Fruit fly (Drosophila melanogaster) whole organism: ENCODE results near the gene CG44198.

Source experiments
- CG8478 ChIP-seq: fragments of >200 bp; optimal IDR thresholded peaks from 2 replicates; lab custom pipeline; 2018; ENCODE audit warnings: inconsistent platforms
- Dll ChIP-seq: fragments of >200 bp; optimal IDR thresholded peaks from 2 replicates; lab custom pipeline; 2017
- EcR ChIP-seq, 2 experiments: fragments of >200 bp; optimal IDR thresholded peaks; 2 replicates each; lab custom pipeline; 2017; ENCODE audit warnings: missing biosample characterization in 2 of 2, missing genetic modification characterization in 2 of 2, missing genetic modification reagents in 2 of 2
- pan ChIP-seq: fragments of >200 bp; optimal IDR thresholded peaks from 2 replicates; lab custom pipeline; 2017
- psq ChIP-seq: fragments of >200 bp; optimal IDR thresholded peaks from 2 replicates; lab custom pipeline; 2017
- usp ChIP-seq: fragments of >200 bp; optimal IDR thresholded peaks from 2 replicates; lab custom pipeline; 2017; ENCODE audit warnings: missing biosample characterization, missing genetic modification characterization, mixed read lengths

The CG44198 gene

DNA sequence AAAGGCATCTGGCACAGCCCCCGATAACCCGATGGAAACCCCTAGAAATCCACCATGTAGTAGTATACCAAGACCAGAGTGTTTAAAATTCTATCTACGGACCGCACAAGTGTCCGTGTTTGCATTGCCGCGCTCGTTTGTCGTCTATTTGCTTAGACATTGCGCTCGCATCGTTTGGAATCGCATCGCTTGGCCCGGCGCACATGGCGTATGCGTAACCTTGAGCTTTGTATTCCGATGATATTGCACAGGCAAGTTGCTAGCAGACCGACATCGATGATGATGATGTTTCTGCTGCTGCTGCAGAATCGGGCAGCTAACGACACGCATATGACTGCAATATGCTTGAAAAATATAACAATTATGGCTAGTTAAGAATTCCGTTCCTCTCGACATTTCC, 30.4 kb downstream of the CG44198 start:
- TF ChIP-seq psq (lab: Kevin White, UChicago), result no peak
- no peak for TF ChIP-seq EcR (GFP tag; optimal IDR thresholded peaks at IDR 0.05; lab: Kevin White, UChicago)
- no peak for TF ChIP-seq Dll (lab: Kevin White, UChicago)
- no peak for TF ChIP-seq CG8478
- no peak for TF ChIP-seq usp (GFP tag; lab: Kevin White, UChicago)
- no peak for TF ChIP-seq pan

DNA sequence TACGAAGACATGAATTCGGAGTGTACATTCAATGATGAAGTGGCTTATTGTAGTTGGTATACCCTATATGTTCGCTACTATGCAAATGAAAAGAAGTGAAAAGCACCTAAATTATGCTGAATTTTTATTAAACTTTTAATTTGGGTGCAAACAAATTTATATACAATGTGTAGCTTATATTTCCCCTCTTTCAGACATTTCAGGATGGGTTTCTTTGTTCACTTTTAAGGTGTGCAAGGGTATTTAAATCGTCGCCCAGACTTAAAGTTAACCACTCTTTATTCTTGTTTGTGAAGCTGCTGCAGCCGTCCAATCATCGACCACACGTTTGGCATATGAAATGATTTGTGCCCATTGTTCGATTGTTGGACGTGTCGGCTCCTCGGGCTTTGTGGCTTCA, 32.2 kb downstream of the CG44198 start:
- TF ChIP-seq usp (GFP tag; lab: Kevin White, UChicago), result no peak
- no peak for TF ChIP-seq CG8478
- TF ChIP-seq Dll (lab: Kevin White, UChicago), result no peak
- no peak for TF ChIP-seq psq (lab: Kevin White, UChicago)
- TF ChIP-seq pan, result no peak
- no peak for TF ChIP-seq EcR (GFP tag; optimal IDR thresholded peaks at IDR 0.05; lab: Kevin White, UChicago)

DNA sequence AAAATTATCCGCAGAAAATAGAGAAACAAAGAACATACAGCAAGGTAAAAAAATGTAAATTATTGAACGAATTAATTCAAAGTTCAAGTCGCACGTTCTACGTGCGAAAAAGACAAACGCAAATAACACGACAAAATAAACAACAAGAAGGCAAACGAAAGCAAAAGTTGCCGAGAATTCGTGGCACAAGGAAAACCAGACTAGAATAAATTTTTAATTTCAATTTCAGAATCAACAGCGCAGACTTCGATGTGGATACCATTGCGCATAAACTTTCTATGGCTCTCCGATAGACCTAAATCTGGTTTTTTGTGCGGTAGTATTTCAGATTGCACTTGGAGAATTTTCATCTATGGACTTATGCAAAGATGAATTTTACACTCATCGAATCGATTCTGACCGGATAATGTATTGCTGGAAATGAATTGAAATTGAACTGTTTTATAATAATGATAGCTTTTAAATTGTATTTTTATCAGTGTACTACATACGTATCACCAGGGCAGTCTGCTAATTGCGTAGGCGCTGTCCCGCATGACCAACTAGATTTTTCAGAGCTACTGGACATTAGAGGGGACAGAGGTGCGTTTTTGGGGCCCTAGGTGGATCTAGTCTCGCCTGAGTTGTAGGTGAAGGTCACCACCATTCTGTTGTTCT, 35.4 kb downstream of the CG44198 start:
- TF ChIP-seq EcR (GFP tag; optimal IDR thresholded peaks at IDR 0.05; lab: Kevin White, UChicago) (no peak), pan (no peak), psq (lab: Kevin White, UChicago) (no peak), Dll (lab: Kevin White, UChicago) (no peak), CG8478 (no peak), usp (GFP tag; lab: Kevin White, UChicago) (no peak)

DNA sequence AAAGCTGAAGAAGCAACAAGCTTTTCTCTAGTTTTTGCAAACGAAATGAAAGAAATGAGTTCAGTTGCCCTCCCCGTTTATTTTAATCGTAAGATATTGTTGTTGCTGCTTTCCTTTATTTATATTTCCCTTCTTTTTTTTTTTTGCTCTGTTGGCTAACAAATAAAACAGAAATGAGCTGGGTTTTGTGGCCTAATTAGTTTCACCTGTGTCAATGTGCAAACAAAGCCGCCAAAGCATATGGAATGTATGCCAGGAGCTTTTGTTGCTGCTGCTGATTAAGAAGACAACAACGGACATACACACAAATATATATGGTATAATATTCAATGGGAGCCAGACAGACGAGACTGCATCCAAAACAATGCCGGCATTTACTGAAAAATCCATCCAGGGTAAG, 36.8 kb downstream of the CG44198 start:
- no peak for TF ChIP-seq usp (GFP tag; lab: Kevin White, UChicago)
- no peak for TF ChIP-seq psq (lab: Kevin White, UChicago)
- no peak for TF ChIP-seq EcR (GFP tag; optimal IDR thresholded peaks at IDR 0.05; lab: Kevin White, UChicago)
- no peak for TF ChIP-seq CG8478
- TF ChIP-seq pan, result no peak
- no peak for TF ChIP-seq Dll (lab: Kevin White, UChicago)

DNA sequence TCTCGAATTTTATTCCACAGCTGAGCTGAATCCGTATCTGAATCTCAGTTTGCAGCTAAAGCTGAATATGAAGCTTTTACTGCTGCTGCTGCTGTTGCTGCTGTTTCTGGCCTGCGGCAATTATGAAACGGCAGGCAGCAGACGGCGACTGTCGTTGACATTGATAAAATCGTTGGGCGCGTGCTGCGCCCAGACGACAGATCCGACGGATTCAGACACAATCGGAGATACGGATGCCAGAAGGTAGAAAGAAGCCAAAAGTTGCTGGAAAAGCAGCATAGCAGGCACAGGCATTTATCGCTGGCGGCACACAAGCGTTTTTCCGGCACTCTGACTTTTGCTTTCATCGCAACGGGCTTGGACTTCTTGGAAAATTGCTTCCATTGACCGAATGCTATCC, 39.5 kb downstream of the CG44198 start:
- no peak for TF ChIP-seq EcR (GFP tag; optimal IDR thresholded peaks at IDR 0.05; lab: Kevin White, UChicago)
- no peak for TF ChIP-seq usp (GFP tag; lab: Kevin White, UChicago)
- TF ChIP-seq pan, result no peak
- no peak for TF ChIP-seq Dll (lab: Kevin White, UChicago)
- no peak for TF ChIP-seq CG8478
- TF ChIP-seq psq (lab: Kevin White, UChicago), result no peak

DNA sequence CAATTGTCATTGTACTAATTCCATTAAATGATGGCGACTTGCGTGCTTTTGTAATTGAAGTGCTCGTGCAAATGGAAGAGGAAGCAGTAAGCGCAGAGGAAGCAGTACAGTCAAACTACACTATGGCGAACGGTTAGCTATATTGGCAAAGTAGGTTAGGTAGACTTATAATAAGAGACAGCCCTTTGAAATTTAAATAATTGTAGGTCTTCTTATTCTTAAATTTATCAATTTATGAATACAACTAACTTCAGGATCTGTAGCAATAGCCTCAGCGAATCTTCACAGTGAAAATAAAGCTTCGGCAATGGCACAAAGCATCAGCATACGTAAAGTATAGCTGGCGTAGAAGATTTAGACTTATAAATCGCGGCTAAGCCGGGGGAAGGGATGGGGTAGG, 44.6 kb downstream of the CG44198 start:
- TF ChIP-seq EcR (GFP tag; optimal IDR thresholded peaks at IDR 0.05; lab: Kevin White, UChicago) (no peak), CG8478 (no peak), psq (lab: Kevin White, UChicago) (no peak), pan (no peak), usp (GFP tag; lab: Kevin White, UChicago) (no peak), Dll (lab: Kevin White, UChicago) (no peak)

DNA sequence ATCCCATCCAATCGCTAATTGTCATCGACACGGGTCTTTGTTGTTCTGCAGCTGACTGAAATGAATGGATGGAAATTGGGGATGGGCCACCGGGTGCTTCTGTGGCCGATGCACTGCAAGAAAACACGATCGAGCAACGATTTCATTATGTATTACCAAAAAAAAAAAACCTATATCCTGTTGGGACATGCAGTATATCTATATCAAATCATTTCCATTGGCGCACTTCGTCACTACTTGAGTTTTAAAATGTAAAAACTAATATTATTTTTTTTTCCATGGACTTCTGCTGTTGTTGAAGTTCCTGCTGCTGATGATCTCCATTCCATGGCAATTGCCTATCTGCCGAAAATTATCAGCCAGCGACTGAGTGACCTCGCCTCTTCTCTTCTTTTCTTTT, 45.1 kb downstream of the CG44198 start:
- no peak for TF ChIP-seq CG8478

DNA sequence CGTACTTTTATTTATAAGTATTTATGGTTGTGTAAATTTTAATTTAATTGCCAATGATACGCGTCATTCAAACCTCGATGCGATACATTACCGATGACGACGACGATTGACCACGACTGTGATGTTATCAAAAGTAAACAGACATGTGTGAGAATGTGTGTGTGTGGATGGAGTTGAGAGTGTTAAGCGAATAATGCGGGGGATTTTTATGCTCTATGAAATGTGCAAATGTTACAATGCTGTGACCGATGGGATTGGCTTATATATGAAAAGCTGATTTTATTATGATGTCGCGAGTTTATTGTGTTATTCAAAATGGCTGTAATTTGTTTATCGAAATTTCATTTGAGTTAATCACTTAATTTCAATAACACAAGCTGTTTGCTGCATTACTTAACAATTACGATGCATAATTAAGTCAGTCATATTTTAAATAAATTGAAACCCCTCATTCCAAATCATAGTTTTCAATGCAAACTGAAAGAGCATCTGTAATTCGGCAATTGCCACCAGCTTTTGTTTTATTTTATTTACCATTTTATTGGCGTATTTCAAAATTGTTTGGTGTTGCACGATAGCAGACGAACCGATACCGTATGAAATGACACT, 46.1 kb downstream of the CG44198 start:
- TF ChIP-seq usp (GFP tag; lab: Kevin White, UChicago) (no peak), CG8478 (no peak), Dll (lab: Kevin White, UChicago) (no peak), EcR (GFP tag; optimal IDR thresholded peaks at IDR 0.05; lab: Kevin White, UChicago) (no peak), psq (lab: Kevin White, UChicago) (no peak), pan (no peak)

DNA sequence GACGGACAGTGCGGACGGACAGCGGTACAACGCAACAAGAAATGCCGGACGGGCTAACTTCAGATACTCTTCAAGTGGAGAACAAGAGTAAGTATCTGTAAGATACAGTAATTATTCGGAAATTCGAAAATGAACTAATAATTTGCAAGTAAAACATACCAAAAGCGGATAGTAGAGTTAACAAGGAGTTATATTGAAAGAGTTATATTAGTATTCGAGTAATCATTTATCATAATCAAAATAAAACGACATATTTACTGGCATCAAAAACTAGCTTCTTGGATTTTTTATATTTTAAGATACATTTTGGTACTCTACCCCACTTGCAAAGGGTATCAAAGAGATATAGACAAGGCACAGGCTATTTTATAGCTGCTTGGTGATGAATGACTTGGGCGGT, 47.6 kb downstream of the CG44198 start:
- no peak for TF ChIP-seq EcR (GFP tag; optimal IDR thresholded peaks at IDR 0.05; lab: Kevin White, UChicago)
- no peak for TF ChIP-seq Dll (lab: Kevin White, UChicago)
- no peak for TF ChIP-seq pan
- TF ChIP-seq usp (GFP tag; lab: Kevin White, UChicago), result no peak
- TF ChIP-seq CG8478, result no peak
- TF ChIP-seq psq (lab: Kevin White, UChicago), result no peak

DNA sequence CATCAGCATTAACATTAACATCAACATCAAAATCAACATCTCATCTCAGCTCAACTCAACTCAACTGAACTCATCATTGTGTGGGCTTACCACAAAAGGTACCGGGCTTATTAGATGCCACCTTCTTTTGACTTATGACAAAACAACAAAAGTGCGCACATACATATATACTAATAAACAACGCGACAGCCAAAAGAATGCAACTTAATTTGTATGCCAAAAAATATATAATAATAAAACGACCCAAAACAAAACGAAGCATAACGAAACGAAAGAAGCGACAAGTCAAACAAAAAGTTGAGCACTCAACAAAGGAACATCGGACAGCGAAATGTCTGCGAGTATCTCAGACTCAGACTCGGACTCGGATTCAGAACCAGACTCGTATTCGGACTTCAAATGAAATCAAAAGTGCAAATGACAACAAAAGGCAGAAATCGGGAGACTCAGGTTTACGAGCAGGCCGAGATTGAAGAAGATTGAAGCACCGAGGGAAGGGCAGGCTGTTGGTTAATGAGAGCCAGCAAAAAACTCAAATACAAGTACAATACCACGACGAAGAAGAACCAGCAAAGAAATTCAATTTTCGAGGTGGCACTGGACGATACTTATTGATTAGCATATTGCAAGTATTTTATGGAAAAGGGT, 49.2 kb downstream of the CG44198 start:
- TF ChIP-seq pan (no peak), CG8478 (no peak), Dll (lab: Kevin White, UChicago) (no peak), EcR (GFP tag; optimal IDR thresholded peaks at IDR 0.05; lab: Kevin White, UChicago) (no peak), psq (lab: Kevin White, UChicago) (no peak), usp (GFP tag; lab: Kevin White, UChicago) (no peak)
